Fruit fly (Drosophila melanogaster) whole organism, prepupa: ENCODE data around the gene Sgf11.

ENCODE experiments used
- Blimp-1 ChIP-seq: fragments of 200-800 bp; sonication (Bioruptor generic); optimal IDR thresholded peaks from 3 replicates; lab custom pipeline; 2017; ENCODE audit warnings: missing biosample characterization, missing genetic modification characterization, mild to moderate bottlenecking, moderate library complexity, missing genetic modification reagents
- CG10631 ChIP-seq: fragments of 200-800 bp; sonication (Bioruptor generic); optimal IDR thresholded peaks from 2 replicates; lab custom pipeline; 2016; ENCODE audit warnings: missing biosample characterization, missing genetic modification characterization
- CG10669 ChIP-seq: fragments of 200-800 bp; sonication (Bioruptor generic); optimal IDR thresholded peaks from 3 replicates; lab custom pipeline; 2018; ENCODE audit warnings: missing biosample characterization, mild to moderate bottlenecking, missing genetic modification characterization, moderate library complexity
- CG11294 ChIP-seq: fragments of 200-800 bp; sonication (Bioruptor generic); IDR thresholded peaks from 2 replicates; pipeline ENCODE4 v1.3.6; 2022; ENCODE audit warnings: missing biosample characterization, missing genetic modification characterization
- CG11902 ChIP-seq: fragments of 200-800 bp; sonication (Bioruptor generic); optimal IDR thresholded peaks from 3 replicates; lab custom pipeline; 2016; ENCODE audit warnings: missing biosample characterization, missing genetic modification characterization
- CG15336 ChIP-seq: fragments of 200-800 bp; sonication (Bioruptor generic); IDR thresholded peaks from 2 replicates; pipeline ENCODE4 v1.3.6; 2022; ENCODE audit warnings: missing biosample characterization, missing genetic modification characterization
- CG1621 ChIP-seq: fragments of 200-800 bp; sonication (Bioruptor generic); optimal IDR thresholded peaks from 3 replicates; lab custom pipeline; 2018; ENCODE audit warnings: missing biosample characterization, mild to moderate bottlenecking, missing genetic modification characterization
- CG16779 ChIP-seq: fragments of 200-800 bp; sonication (Bioruptor generic); optimal IDR thresholded peaks from 3 replicates; lab custom pipeline; 2017; ENCODE audit warnings: missing biosample characterization, mild to moderate bottlenecking, missing genetic modification characterization
- CG3032 ChIP-seq: fragments of 200-800 bp; optimal IDR thresholded peaks from 2 replicates; lab custom pipeline; 2019; ENCODE audit warnings: missing biosample characterization, mild to moderate bottlenecking, missing genetic modification characterization, moderate library complexity
- CG31627 ChIP-seq: fragments of 200-800 bp; sonication (Bioruptor generic); optimal IDR thresholded peaks from 3 replicates; lab custom pipeline; 2016; ENCODE audit warnings: missing biosample characterization, missing genetic modification characterization
- CG32006 ChIP-seq: fragments of 200-800 bp; sonication (Bioruptor generic); optimal IDR thresholded peaks from 3 replicates; lab custom pipeline; 2017; ENCODE audit warnings: missing biosample characterization, mild to moderate bottlenecking, missing genetic modification characterization
- CG34406 ChIP-seq: fragments of 200-800 bp; sonication (Bioruptor generic); optimal IDR thresholded peaks from 3 replicates; lab custom pipeline; 2016; ENCODE audit warnings: missing biosample characterization, missing genetic modification characterization
- CG3919 ChIP-seq: fragments of 200-800 bp; sonication (Bioruptor generic); optimal IDR thresholded peaks from 3 replicates; lab custom pipeline; 2016; ENCODE audit warnings: missing biosample characterization, missing genetic modification characterization
- CG4318 ChIP-seq: fragments of 200-800 bp; sonication (Bioruptor generic); optimal IDR thresholded peaks from 3 replicates; lab custom pipeline; 2017; ENCODE audit warnings: missing biosample characterization, mild to moderate bottlenecking, missing genetic modification characterization
- CG6276 ChIP-seq: fragments of 200-800 bp; sonication (Bioruptor generic); optimal IDR thresholded peaks from 2 replicates; lab custom pipeline; 2017; ENCODE audit warnings: missing biosample characterization, mild to moderate bottlenecking, missing genetic modification characterization
- CG6808 ChIP-seq: fragments of 200-800 bp; sonication (Bioruptor generic); optimal IDR thresholded peaks from 3 replicates; lab custom pipeline; 2017; ENCODE audit warnings: missing biosample characterization, missing genetic modification characterization, mild to moderate bottlenecking, moderate library complexity, missing genetic modification reagents
- CG6854 ChIP-seq: fragments of 200-800 bp; sonication (Bioruptor generic); optimal IDR thresholded peaks from 2 replicates; lab custom pipeline; 2017; ENCODE audit warnings: missing biosample characterization, mild to moderate bottlenecking, missing genetic modification characterization
- CG7368 ChIP-seq: fragments of 200-800 bp; sonication (Bioruptor generic); optimal IDR thresholded peaks from 3 replicates; lab custom pipeline; 2016; ENCODE audit warnings: missing biosample characterization, missing genetic modification characterization
- CG8632 ChIP-seq: fragments of 200-800 bp; sonication (Bioruptor generic); optimal IDR thresholded peaks from 3 replicates; lab custom pipeline; 2016; ENCODE audit warnings: missing biosample characterization, missing genetic modification characterization
- CG9139 ChIP-seq: fragments of 200-800 bp; sonication (Bioruptor generic); optimal IDR thresholded peaks from 3 replicates; lab custom pipeline; 2017; ENCODE audit warnings: missing biosample characterization, mild to moderate bottlenecking, missing genetic modification characterization
- Eip78C ChIP-seq: fragments of 200-800 bp; sonication (Bioruptor generic); peaks from one replicate; lab custom pipeline; 2016; ENCODE audit warnings: missing biosample characterization, missing genetic modification characterization
- Eip93F ChIP-seq: fragments of 200-800 bp; sonication (Bioruptor generic); optimal IDR thresholded peaks from 2 replicates; lab custom pipeline; 2016; ENCODE audit warnings: missing biosample characterization, mild to moderate bottlenecking, missing genetic modification characterization
- Ets96B ChIP-seq: fragments of 200-800 bp; optimal IDR thresholded peaks from 2 replicates; lab custom pipeline; 2019; ENCODE audit warnings: missing biosample characterization, mild to moderate bottlenecking, missing genetic modification characterization, moderate library complexity
- Hr38 ChIP-seq: sonication (Bioruptor generic); optimal IDR thresholded peaks from 2 replicates; lab custom pipeline; 2016; ENCODE audit warnings: missing biosample characterization, missing genetic modification characterization
- Hr39 ChIP-seq: fragments of 200-800 bp; sonication (Bioruptor generic); optimal IDR thresholded peaks from 2 replicates; lab custom pipeline; 2016; ENCODE audit warnings: missing biosample characterization, missing genetic modification characterization
- Hr4 ChIP-seq: fragments of 200-800 bp; sonication (Bioruptor generic); optimal IDR thresholded peaks from 3 replicates; lab custom pipeline; 2016; ENCODE audit warnings: missing biosample characterization, missing genetic modification characterization
- Lpt ChIP-seq: fragments of 200-800 bp; sonication (Bioruptor generic); optimal IDR thresholded peaks from 3 replicates; lab custom pipeline; 2016; ENCODE audit warnings: missing biosample characterization, missing genetic modification characterization
- Met ChIP-seq: fragments of 200-800 bp; sonication (Bioruptor generic); optimal IDR thresholded peaks from 3 replicates; lab custom pipeline; 2016; ENCODE audit warnings: missing biosample characterization, missing genetic modification characterization
- OdsH ChIP-seq: fragments of 200-800 bp; sonication (Bioruptor generic); optimal IDR thresholded peaks from 3 replicates; lab custom pipeline; 2016; ENCODE audit warnings: missing biosample characterization, missing genetic modification characterization
- Smox ChIP-seq: fragments of 200-800 bp; sonication (Bioruptor generic); optimal IDR thresholded peaks from 3 replicates; lab custom pipeline; 2016; ENCODE audit warnings: missing biosample characterization, missing genetic modification characterization
- Sox102F ChIP-seq: fragments of 200-800 bp; sonication (Bioruptor generic); optimal IDR thresholded peaks from 2 replicates; lab custom pipeline; 2016; ENCODE audit warnings: missing biosample characterization, mild to moderate bottlenecking, missing genetic modification characterization
- achi ChIP-seq: fragments of 200-800 bp; sonication (Bioruptor generic); optimal IDR thresholded peaks from 3 replicates; lab custom pipeline; 2016; ENCODE audit warnings: missing biosample characterization, missing genetic modification characterization
- acj6 ChIP-seq: fragments of 200-800 bp; sonication (Bioruptor generic); optimal IDR thresholded peaks from 3 replicates; lab custom pipeline; 2016; ENCODE audit warnings: missing biosample characterization, missing genetic modification characterization
- cyc ChIP-seq: fragments of 200-800 bp; sonication (Bioruptor generic); optimal IDR thresholded peaks from 3 replicates; lab custom pipeline; 2016; ENCODE audit warnings: missing biosample characterization, missing genetic modification characterization
- dac ChIP-seq: fragments of 200-800 bp; sonication (Bioruptor generic); optimal IDR thresholded peaks from 2 replicates; lab custom pipeline; 2017; ENCODE audit warnings: missing biosample characterization, mild to moderate bottlenecking, missing genetic modification characterization
- dsx ChIP-seq: fragments of 200-800 bp; optimal IDR thresholded peaks from 3 replicates; lab custom pipeline; 2019; ENCODE audit warnings: missing biosample characterization, mild to moderate bottlenecking, missing genetic modification characterization, moderate library complexity; ENCODE audit not compliant: poor library complexity, severe bottlenecking
- eg ChIP-seq: fragments of 200-800 bp; sonication (Bioruptor generic); IDR thresholded peaks from 3 replicates; pipeline ENCODE4 v1.3.6; 2022; ENCODE audit warnings: missing biosample characterization, missing genetic modification characterization
- esn ChIP-seq: fragments of 200-800 bp; sonication (Bioruptor generic); optimal IDR thresholded peaks from 2 replicates; lab custom pipeline; 2016; ENCODE audit warnings: missing biosample characterization, mild to moderate bottlenecking, missing genetic modification characterization, moderate library complexity
- fd85E ChIP-seq: fragments of 200-800 bp; sonication (Bioruptor generic); optimal IDR thresholded peaks from 3 replicates; lab custom pipeline; 2016; ENCODE audit warnings: missing biosample characterization, missing genetic modification characterization
- fkh ChIP-seq: fragments of 200-800 bp; sonication (Bioruptor generic); optimal IDR thresholded peaks from 3 replicates; lab custom pipeline; 2017; ENCODE audit warnings: missing biosample characterization, mild to moderate bottlenecking, missing genetic modification characterization, moderate library complexity
- net ChIP-seq: fragments of 200-800 bp; sonication (Bioruptor generic); optimal IDR thresholded peaks from 3 replicates; lab custom pipeline; 2016; ENCODE audit warnings: missing biosample characterization, missing genetic modification characterization
- salr ChIP-seq, 2 experiments: fragments of 200-800 bp; sonication (Bioruptor generic); optimal IDR thresholded peaks; 3 replicates each; lab custom pipeline; 2016 to 2018; ENCODE audit warnings: missing biosample characterization in 2 of 2, missing genetic modification characterization in 2 of 2, mild to moderate bottlenecking in 1 of 2
- spab ChIP-seq: fragments of 200-800 bp; sonication (Bioruptor generic); optimal IDR thresholded peaks from 2 replicates; lab custom pipeline; 2017; ENCODE audit warnings: missing biosample characterization, mild to moderate bottlenecking, missing genetic modification characterization, missing genetic modification reagents
- ss ChIP-seq, 2 experiments: fragments of 200-800 bp; sonication (Bioruptor generic); optimal IDR thresholded peaks; 2 replicates in 1 of 2; 3 replicates in 1 of 2; lab custom pipeline; 2017 to 2018; ENCODE audit warnings: mild to moderate bottlenecking in 2 of 2, missing biosample characterization in 2 of 2, missing genetic modification characterization in 2 of 2, moderate library complexity in 1 of 2
- svp ChIP-seq: fragments of 200-800 bp; sonication (Bioruptor generic); peaks from one replicate; lab custom pipeline; 2016; ENCODE audit warnings: missing biosample characterization, missing genetic modification characterization
- topi ChIP-seq: fragments of 200-800 bp; sonication (Bioruptor generic); optimal IDR thresholded peaks from 3 replicates; lab custom pipeline; 2016; ENCODE audit warnings: missing biosample characterization, missing genetic modification characterization
- vri ChIP-seq: fragments of 200-800 bp; sonication (Bioruptor generic); optimal IDR thresholded peaks from 3 replicates; lab custom pipeline; 2016; ENCODE audit warnings: missing biosample characterization, mild to moderate bottlenecking, missing genetic modification characterization

Gene Sgf11

DNA sequence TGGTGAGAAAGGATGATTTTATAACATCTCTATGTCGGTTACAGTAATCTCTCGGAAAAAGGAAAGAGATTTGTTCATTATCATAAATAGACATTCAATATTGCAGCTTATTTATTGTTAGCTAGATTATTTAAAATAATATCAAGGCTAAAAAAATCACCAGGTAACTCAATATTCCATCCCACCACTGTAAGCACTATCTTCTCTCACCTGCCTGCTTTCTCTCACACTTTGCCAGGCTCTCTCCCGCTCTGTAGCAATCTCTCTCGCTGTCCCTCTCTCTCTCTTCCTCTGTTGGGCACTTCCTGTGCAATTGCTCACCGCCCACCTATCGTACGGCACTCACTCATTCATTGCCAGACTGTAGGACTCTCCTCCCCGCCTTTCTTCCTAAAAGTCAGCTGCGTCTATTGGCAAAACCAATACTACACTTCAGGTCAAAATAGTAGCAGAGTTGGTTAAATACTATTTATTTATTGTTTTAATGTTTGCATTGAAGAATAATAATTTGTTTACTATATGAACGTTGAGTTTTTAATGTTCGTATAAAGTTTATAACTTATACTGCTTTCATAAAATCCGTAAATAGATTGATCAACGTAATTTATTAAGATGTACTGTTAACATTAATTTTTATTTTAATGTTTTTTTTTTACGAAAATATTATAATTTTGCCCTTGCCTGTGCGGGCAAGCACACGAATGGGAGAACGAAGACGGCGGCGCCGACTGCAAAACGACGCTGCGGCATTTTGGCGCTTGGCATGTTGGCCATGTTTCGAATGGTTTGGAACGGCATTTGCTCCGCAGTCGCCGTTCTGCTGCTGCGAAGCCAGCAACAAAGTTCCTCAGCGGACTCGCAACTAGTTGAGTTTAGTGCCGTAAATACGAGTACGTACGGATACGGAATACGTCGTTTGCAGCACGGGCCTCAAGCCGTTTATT, 40.8 kb downstream of the Sgf11 start (continued):
- peak; percentile 97 for TF ChIP-seq OdsH
- peak; percentile 96 for TF ChIP-seq Eip78C (GFP tag; lab: Kevin White, UChicago)
- peak; percentile 98 for TF ChIP-seq CG15336 (GFP tag; lab: Robert Waterston, UW)
- peak; percentile 95 for TF ChIP-seq cyc (GFP tag; lab: Kevin White, UChicago)
- TF ChIP-seq Smox (GFP tag; lab: Kevin White, UChicago), result peak; percentile 91
- peak; percentile 91 for TF ChIP-seq Hr38 (GFP tag; lab: Kevin White, UChicago)
- peak; percentile 56 for TF ChIP-seq CG6854 (GFP tag; lab: Kevin White, UChicago)
- TF ChIP-seq CG8632, result peak; percentile 83
- TF ChIP-seq CG34406 (GFP tag; lab: Kevin White, UChicago), result peak; percentile 86
- peak; percentile 69 for TF ChIP-seq spab (GFP tag; lab: Kevin White, UChicago)
- peak; percentile 54 for TF ChIP-seq fkh (GFP tag; lab: Kevin White, UChicago)
- peak; percentile 38 for TF ChIP-seq Eip93F (GFP tag; lab: Kevin White, UChicago)
- peak; percentile 63 for TF ChIP-seq fd85E
- TF ChIP-seq dsx (GFP tag; lab: Kevin White, UChicago), result peak; percentile 68
- peak; percentile 96 for TF ChIP-seq acj6
- peak; percentile 68 for TF ChIP-seq CG6808 (GFP tag; lab: Kevin White, UChicago)
- TF ChIP-seq net (GFP tag; lab: Kevin White, UChicago), result peak; percentile 87
- peak; percentile 87 for TF ChIP-seq Sox102F
- peak; percentile 95 for TF ChIP-seq achi (GFP tag; lab: Kevin White, UChicago)
- peak; percentile 95 for TF ChIP-seq CG4318 (GFP tag; lab: Kevin White, UChicago)
- TF ChIP-seq CG10669 (GFP tag; lab: Kevin White, UChicago), result peak; percentile 68
- peak; percentile 73 for TF ChIP-seq dac (GFP tag; lab: Kevin White, UChicago)
- TF ChIP-seq CG11902 (GFP tag; lab: Kevin White, UChicago), result peak; percentile 86
- TF ChIP-seq esn (GFP tag; lab: Kevin White, UChicago), result peak; percentile 88
- peak; percentile 45 to 70 for TF ChIP-seq ss (GFP tag; optimal IDR thresholded peaks at IDR 0.05; lab: Kevin White, UChicago)
- TF ChIP-seq CG16779 (tag; lab: Kevin White, UChicago), result peak; percentile 81
- peak; percentile 81 for TF ChIP-seq vri (GFP tag; lab: Kevin White, UChicago)
- peak; percentile 82 for TF ChIP-seq CG7368 (GFP tag; lab: Kevin White, UChicago)
- peak; percentile 94 for TF ChIP-seq CG31627 (GFP tag; lab: Kevin White, UChicago)

DNA sequence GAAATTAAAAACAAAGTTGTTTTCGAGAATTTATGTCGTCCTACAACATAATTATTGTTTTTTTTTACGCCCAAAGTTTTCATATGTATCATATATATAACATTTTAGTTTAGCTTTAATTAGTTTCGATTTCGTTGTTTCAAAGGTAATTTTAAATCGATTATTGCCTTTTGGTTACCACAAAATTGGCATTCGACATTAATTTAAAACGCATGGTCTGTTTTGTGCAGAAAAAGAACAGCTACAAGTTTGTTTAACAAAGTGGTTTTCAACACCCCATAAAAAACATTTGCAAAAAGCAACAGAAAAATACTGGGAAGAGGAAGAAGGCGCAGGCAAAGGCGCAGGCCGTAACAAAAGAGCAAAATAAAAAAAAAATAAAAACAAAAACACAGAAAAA, 43.1 kb downstream of the Sgf11 start:
- TF ChIP-seq CG3032 (no peak), CG3919 (GFP tag; lab: Kevin White, UChicago) (no peak), CG11902 (GFP tag; lab: Kevin White, UChicago) (no peak), svp (GFP tag; lab: Kevin White, UChicago) (peak; percentile 19), Hr4 (GFP tag; lab: Kevin White, UChicago) (peak; percentile 42), CG15336 (GFP tag; lab: Robert Waterston, UW) (peak; percentile 27; the same call in 1 of the 2 replicates), Ets96B (tag; lab: Kevin White, UChicago) (no peak), CG8632 (no peak), eg (no peak; the same call in 1 of the 3 replicates), Blimp-1 (no peak), Hr39 (no peak), net (GFP tag; lab: Kevin White, UChicago) (no peak), CG4318 (GFP tag; lab: Kevin White, UChicago) (no peak), OdsH (no peak), CG9139 (GFP tag; lab: Kevin White, UChicago) (no peak), achi (GFP tag; lab: Kevin White, UChicago) (peak; percentile 30), topi (GFP tag; lab: Kevin White, UChicago) (no peak), CG32006 (GFP tag; lab: Kevin White, UChicago) (peak; percentile 60), salr (GFP tag; optimal IDR thresholded peaks at IDR 0.05; lab: Kevin White, UChicago) (peak in 1 of 2 experiments; percentile 11), Hr38 (GFP tag; lab: Kevin White, UChicago) (no peak), dac (GFP tag; lab: Kevin White, UChicago) (no peak), Met (GFP tag; lab: Kevin White, UChicago) (peak; percentile 17), Smox (GFP tag; lab: Kevin White, UChicago) (no peak), CG6276 (GFP tag; lab: Kevin White, UChicago) (peak; percentile 10), CG1621 (tag; lab: Kevin White, UChicago) (no peak), CG10631 (peak; percentile 2), Lpt (no peak), CG11294 (no peak)
